Fruit fly (Drosophila melanogaster) whole organism, embryonic: ENCODE data around the gene CG42553.
A peak's percentile ranks its signal among the peaks of the same experiment; 100 is the strongest.

ENCODE experiments used
- Antp ChIP-seq: fragments of 200-800 bp; sonication (Bioruptor generic); optimal IDR thresholded peaks from 3 replicates; lab custom pipeline; 2016; ENCODE audit warnings: missing biosample characterization, missing genetic modification characterization
- Atf-2 ChIP-seq: fragments of 200-800 bp; sonication (Bioruptor generic); optimal IDR thresholded peaks from 2 replicates; lab custom pipeline; 2016; ENCODE audit warnings: missing biosample characterization, missing genetic modification characterization
- Atf6 ChIP-seq: fragments of 200-800 bp; sonication (Bioruptor generic); IDR thresholded peaks from 2 replicates; pipeline ENCODE4 v1.3.6; 2022; ENCODE audit warnings: missing biosample characterization, missing genetic modification characterization
- C15 ChIP-seq: fragments of 200-800 bp; sonication (Bioruptor generic); IDR thresholded peaks from 3 replicates; pipeline ENCODE4 v1.3.6; 2022; ENCODE audit warnings: missing biosample characterization, missing genetic modification characterization
- CG10274 ChIP-seq: fragments of 200-800 bp; sonication (Bioruptor generic); optimal IDR thresholded peaks from 3 replicates; lab custom pipeline; 2017; ENCODE audit warnings: missing biosample characterization, mild to moderate bottlenecking, missing genetic modification characterization
- CG11696 ChIP-seq: fragments of 200-800 bp; sonication (Bioruptor generic); IDR thresholded peaks from 2 replicates; pipeline ENCODE4 v1.3.6; 2022; ENCODE audit warnings: missing biosample characterization, missing genetic modification characterization
- CG12104 ChIP-seq: fragments of 200-800 bp; sonication (Bioruptor generic); optimal IDR thresholded peaks from 3 replicates; lab custom pipeline; 2016; ENCODE audit warnings: missing biosample characterization, missing genetic modification characterization
- CG12299 ChIP-seq: fragments of 200-800 bp; sonication (Bioruptor generic); optimal IDR thresholded peaks from 2 replicates; lab custom pipeline; 2018; ENCODE audit warnings: missing biosample characterization, mild to moderate bottlenecking, missing genetic modification characterization
- CG13894 ChIP-seq: fragments of 200-800 bp; sonication (Bioruptor generic); optimal IDR thresholded peaks from 3 replicates; lab custom pipeline; 2018; ENCODE audit warnings: missing biosample characterization, mild to moderate bottlenecking, missing genetic modification characterization, moderate library complexity
- CG15269 ChIP-seq: fragments of 200-800 bp; sonication (Bioruptor generic); optimal IDR thresholded peaks from 2 replicates; lab custom pipeline; 2018; ENCODE audit warnings: missing biosample characterization, mild to moderate bottlenecking, missing genetic modification characterization, moderate library complexity
- CG1647 ChIP-seq: fragments of 200-800 bp; sonication (Bioruptor generic); optimal IDR thresholded peaks from 3 replicates; lab custom pipeline; 2016; ENCODE audit warnings: missing biosample characterization, missing genetic modification characterization
- CG17361 ChIP-seq: fragments of 200-800 bp; sonication (Bioruptor generic); IDR thresholded peaks from 3 replicates; pipeline ENCODE4 v1.3.6; 2022; ENCODE audit warnings: missing biosample characterization, missing genetic modification characterization
- CG18599 ChIP-seq: fragments of 200-800 bp; sonication (Bioruptor generic); optimal IDR thresholded peaks from 3 replicates; lab custom pipeline; 2017; ENCODE audit warnings: missing biosample characterization, missing genetic modification characterization, mild to moderate bottlenecking, moderate library complexity, missing genetic modification reagents
- CG18619 ChIP-seq: fragments of 200-800 bp; sonication (Bioruptor generic); optimal IDR thresholded peaks from 3 replicates; lab custom pipeline; 2017; ENCODE audit warnings: missing biosample characterization, mild to moderate bottlenecking, missing genetic modification characterization
- CG32772 ChIP-seq: fragments of 200-800 bp; sonication (Bioruptor generic); IDR thresholded peaks from 2 replicates; pipeline ENCODE4 v1.3.6; 2022; ENCODE audit warnings: missing biosample characterization, missing genetic modification characterization
- CG3281 ChIP-seq: fragments of 200-800 bp; sonication (Bioruptor generic); optimal IDR thresholded peaks from 3 replicates; lab custom pipeline; 2017; ENCODE audit warnings: missing biosample characterization, mild to moderate bottlenecking, missing genetic modification characterization
- CG34224 ChIP-seq: fragments of 200-800 bp; sonication (Bioruptor generic); IDR thresholded peaks from 3 replicates; pipeline ENCODE4 v1.3.6; 2022; ENCODE audit warnings: missing biosample characterization, missing genetic modification characterization; ENCODE audit not compliant: partially characterized antibody
- CG3726 ChIP-seq: fragments of 200-800 bp; sonication (Bioruptor generic); IDR thresholded peaks from 3 replicates; pipeline ENCODE4, ENCODE4 v1.3.6; 2022; ENCODE audit warnings: missing biosample characterization, missing genetic modification characterization
- CG3995 ChIP-seq: fragments of 200-800 bp; sonication (Bioruptor generic); optimal IDR thresholded peaks from 3 replicates; lab custom pipeline; 2016; ENCODE audit warnings: missing biosample characterization, missing genetic modification characterization
- CG42726 ChIP-seq: fragments of 200-800 bp; sonication (Bioruptor generic); IDR thresholded peaks from 2 replicates; pipeline ENCODE4 v1.3.6; 2022; ENCODE audit warnings: missing biosample characterization, missing genetic modification characterization; ENCODE audit not compliant: partially characterized antibody
- CG4404 ChIP-seq: fragments of 200-800 bp; sonication (Bioruptor generic); IDR thresholded peaks from 2 replicates; pipeline ENCODE4 v1.3.6; 2022; ENCODE audit warnings: missing biosample characterization, missing genetic modification characterization
- CG7556 ChIP-seq: fragments of 200-800 bp; sonication (Bioruptor generic); optimal IDR thresholded peaks from 2 replicates; lab custom pipeline; 2017; ENCODE audit warnings: missing biosample characterization, mild to moderate bottlenecking, missing genetic modification characterization
- CoRest ChIP-seq: fragments of 200-800 bp; sonication (Bioruptor generic); optimal IDR thresholded peaks from 3 replicates; lab custom pipeline; 2018; ENCODE audit warnings: missing biosample characterization, mild to moderate bottlenecking, missing genetic modification characterization, moderate library complexity
- Fer1 ChIP-seq: fragments of 200-800 bp; sonication (Bioruptor generic); optimal IDR thresholded peaks from 2 replicates; lab custom pipeline; 2017; ENCODE audit warnings: missing biosample characterization, mild to moderate bottlenecking, missing genetic modification characterization
- HmgD ChIP-seq: fragments of 200-800 bp; sonication (Bioruptor generic); optimal IDR thresholded peaks from 3 replicates; lab custom pipeline; 2016; ENCODE audit warnings: missing biosample characterization, missing genetic modification characterization
- NC2α ChIP-seq: fragments of 200-800 bp; sonication (Bioruptor generic); optimal IDR thresholded peaks from 2 replicates; lab custom pipeline; 2016; ENCODE audit warnings: missing biosample characterization, missing genetic modification characterization
- Oli ChIP-seq: fragments of 200-800 bp; sonication (Bioruptor generic); optimal IDR thresholded peaks from 2 replicates; lab custom pipeline; 2018; ENCODE audit warnings: missing biosample characterization, mild to moderate bottlenecking, missing genetic modification characterization, moderate library complexity
- Opbp ChIP-seq: fragments of 200-800 bp; sonication (Bioruptor generic); IDR thresholded peaks from 3 replicates; pipeline ENCODE4 v1.3.6; 2022; ENCODE audit warnings: missing biosample characterization, missing genetic modification characterization; ENCODE audit not compliant: partially characterized antibody
- Optix ChIP-seq: fragments of 200-800 bp; sonication (Bioruptor generic); IDR thresholded peaks from 3 replicates; pipeline ENCODE4 v1.3.6; 2022; ENCODE audit warnings: missing biosample characterization, missing genetic modification characterization
- abd-A ChIP-seq: fragments of 200-800 bp; sonication (Bioruptor generic); optimal IDR thresholded peaks from 3 replicates; lab custom pipeline; 2019; ENCODE audit warnings: missing biosample characterization, mild to moderate bottlenecking, missing genetic modification characterization, moderate library complexity
- az2 ChIP-seq: fragments of 200-800 bp; sonication (Bioruptor generic); optimal IDR thresholded peaks from 3 replicates; lab custom pipeline; 2016; ENCODE audit warnings: missing biosample characterization, missing genetic modification characterization
- cad ChIP-seq: fragments of >200 bp; optimal IDR thresholded peaks from 2 replicates; lab custom pipeline; 2017; ENCODE audit warnings: missing biosample characterization, missing genetic modification characterization
- cwo ChIP-seq: fragments of 200-800 bp; sonication (Bioruptor generic); optimal IDR thresholded peaks from 3 replicates; lab custom pipeline; 2017; ENCODE audit warnings: missing biosample characterization, missing genetic modification characterization, mild to moderate bottlenecking, moderate library complexity, missing genetic modification reagents
- dm ChIP-seq: fragments of 200-800 bp; sonication (Bioruptor generic); optimal IDR thresholded peaks from 3 replicates; lab custom pipeline; 2016; ENCODE audit warnings: missing biosample characterization, missing genetic modification characterization
- hkb ChIP-seq, 2 experiments: fragments of 200-800 bp in 1 of 2; fragments of >200 bp in 1 of 2; sonication (Bioruptor generic) in 1 of 2; IDR thresholded peaks in 1 of 2; optimal IDR thresholded peaks in 1 of 2; 2 replicates each; pipeline versions ENCODE4 v1.3.6 to Lab custom; 2017 to 2022; ENCODE audit warnings: missing biosample characterization in 1 of 2, missing genetic modification characterization in 1 of 2
- kah ChIP-seq: fragments of 200-800 bp; sonication (Bioruptor generic); optimal IDR thresholded peaks from 2 replicates; lab custom pipeline; 2018; ENCODE audit warnings: missing biosample characterization, mild to moderate bottlenecking, missing genetic modification characterization
- knrl ChIP-seq: fragments of 200-800 bp; sonication (Bioruptor generic); IDR thresholded peaks from 3 replicates; pipeline ENCODE4 v1.3.6; 2022; ENCODE audit warnings: missing biosample characterization, missing genetic modification characterization; ENCODE audit not compliant: partially characterized antibody
- lmd ChIP-seq: fragments of 200-800 bp; sonication (Bioruptor generic); IDR thresholded peaks from 2 replicates; pipeline ENCODE4 v1.3.6; 2022; ENCODE audit warnings: missing biosample characterization, missing genetic modification characterization
- lov ChIP-seq, 2 experiments: fragments of 200-800 bp in 1 of 2; fragments of >200 bp in 1 of 2; sonication (Bioruptor generic) in 1 of 2; IDR thresholded peaks in 1 of 2; optimal IDR thresholded peaks in 1 of 2; 2 replicates in 1 of 2; 3 replicates in 1 of 2; pipeline versions ENCODE4 v1.3.6 to Lab custom; 2017 to 2022; ENCODE audit warnings: missing biosample characterization in 1 of 2, missing genetic modification characterization in 1 of 2
- mld ChIP-seq: fragments of 200-800 bp; sonication (Bioruptor generic); IDR thresholded peaks from 3 replicates; pipeline ENCODE4 v1.3.6; 2022; ENCODE audit warnings: missing biosample characterization, missing genetic modification characterization; ENCODE audit not compliant: partially characterized antibody
- nom ChIP-seq: fragments of 200-800 bp; sonication (Bioruptor generic); optimal IDR thresholded peaks from 2 replicates; lab custom pipeline; 2017; ENCODE audit warnings: missing biosample characterization, missing genetic modification characterization, mild to moderate bottlenecking, moderate library complexity, missing genetic modification reagents
- pan ChIP-seq, 4 experiments: fragments of >200 bp in 3 of 4; fragments of 200-800 bp in 1 of 4; sonication (Bioruptor generic) in 1 of 4; optimal IDR thresholded peaks in 3 of 4; IDR thresholded peaks in 1 of 4; 2 replicates each; pipeline versions ENCODE4 v1.3.6 to Lab custom; 2017 to 2022; ENCODE audit warnings: missing biosample characterization in 2 of 4, missing genetic modification characterization in 2 of 4, mixed read lengths in 1 of 4
- schlank ChIP-seq: fragments of 200-800 bp; sonication (Bioruptor generic); optimal IDR thresholded peaks from 2 replicates; lab custom pipeline; 2018; ENCODE audit warnings: missing biosample characterization, mild to moderate bottlenecking, missing genetic modification characterization
- slbo ChIP-seq: fragments of 200-800 bp; sonication (Bioruptor generic); IDR thresholded peaks from 2 replicates; pipeline ENCODE4 v1.3.6; 2022; ENCODE audit warnings: missing biosample characterization, missing genetic modification characterization
- sob ChIP-seq: fragments of 200-800 bp; sonication (Bioruptor generic); IDR thresholded peaks from 2 replicates; pipeline ENCODE4 v1.3.6; 2022; ENCODE audit warnings: missing biosample characterization, missing genetic modification characterization
- stwl ChIP-seq: fragments of 200-800 bp; sonication (Bioruptor generic); optimal IDR thresholded peaks from 3 replicates; lab custom pipeline; 2018; ENCODE audit warnings: missing biosample characterization, mild to moderate bottlenecking, missing genetic modification characterization, moderate library complexity
- zen2 ChIP-seq: fragments of 200-800 bp; sonication (Bioruptor generic); IDR thresholded peaks from 3 replicates; pipeline ENCODE4 v1.3.6; 2022; ENCODE audit warnings: missing biosample characterization, missing genetic modification characterization; ENCODE audit not compliant: partially characterized antibody

Gene CG42553

dm6 chr3L:881496-882235 lies 47.8 kb downstream of the CG42553 start, which contains the start of gene CG13907 (continued):
- TF ChIP-seq stwl (no peak), hkb (optimal IDR thresholded peaks at IDR 0.05; lab: Kevin White, UChicago) (no peak), hkb (GFP tag; IDR thresholded peaks at IDR 0.05; lab: Robert Waterston, UW) (no peak), CG17361 (GFP tag; lab: Robert Waterston, UW) (no peak), CG34224 (GFP tag; lab: Robert Waterston, UW) (peak; percentile 60; the same call in 2 of the 3 replicates), knrl (0 out of 3 replicates have a peak, but pooled peaks have one; percentile 17), Oli (tag; lab: Kevin White, UChicago) (no peak), Atf6 (0 out of 2 replicates have a peak, but pooled peaks have one; percentile 8), nom (GFP tag; lab: Kevin White, UChicago) (no peak), Fer1 (GFP tag; lab: Kevin White, UChicago) (no peak), CG13894 (tag; lab: Kevin White, UChicago) (no peak), cad (GFP tag; lab: Kevin White, UChicago) (no peak), CG18599 (no peak), schlank (tag; lab: Kevin White, UChicago) (no peak), CG10274 (GFP tag; lab: Kevin White, UChicago) (no peak), CG3995 (GFP tag; lab: Kevin White, UChicago) (no peak), CoRest (tag; lab: Kevin White, UChicago) (no peak), CG7556 (GFP tag; lab: Kevin White, UChicago) (no peak), CG3726 (no peak), CG12299 (tag; lab: Kevin White, UChicago) (no peak), NC2α (GFP tag; lab: Kevin White, UChicago) (no peak), C15 (GFP tag; lab: Robert Waterston, UW) (no peak), abd-A (tag; lab: Kevin White, UChicago) (no peak), CG1647 (no peak), CG4404 (no peak), az2 (no peak), CG42726 (no peak), kah (no peak), pan (optimal IDR thresholded peaks at IDR 0.05; lab: Kevin White, UChicago) (no peak), pan (GFP tag; optimal IDR thresholded peaks at IDR 0.05 in 1 of 2, IDR thresholded peaks at IDR 0.05 in 1 of 2) (no peak), lov (optimal IDR thresholded peaks at IDR 0.05; lab: Kevin White, UChicago) (no peak), lov (GFP tag; IDR thresholded peaks at IDR 0.05; lab: Robert Waterston, UW) (no peak), slbo (no peak), CG15269 (tag; lab: Kevin White, UChicago) (no peak), Antp (GFP tag; lab: Kevin White, UChicago) (no peak), cwo (GFP tag; lab: Kevin White, UChicago) (no peak), CG32772 (GFP tag; lab: Robert Waterston, UW) (no peak), sob (no peak; the same call in 1 of the 2 replicates), HmgD (no peak), CG11696 (GFP tag; lab: Robert Waterston, UW) (no peak), CG3281 (GFP tag; lab: Kevin White, UChicago) (no peak), lmd (no peak), CG18619 (GFP tag; lab: Kevin White, UChicago) (no peak), Opbp (GFP tag; lab: Robert Waterston, UW) (no peak), Atf-2 (GFP tag; lab: Kevin White, UChicago) (no peak), mld (GFP tag; lab: Robert Waterston, UW) (no peak), CG12104 (GFP tag; lab: Kevin White, UChicago) (no peak), Optix (GFP tag; lab: Robert Waterston, UW) (no peak), zen2 (GFP tag; lab: Robert Waterston, UW) (peak; percentile 47; the same call in 2 of the 3 replicates), dm (GFP tag; lab: Kevin White, UChicago) (no peak)
